Worm (Caenorhabditis elegans) whole organism, young adult: ENCODE data around the gene C31C9.7.
A peak's percentile ranks its signal among the peaks of the same experiment; 100 is the strongest.
"Not testable (repeated sequence)": the region's sequence is repeated elsewhere in the genome, so short reads cannot be mapped to it uniquely, and the experiment has no call there.

Source experiments
- B0261.1 ChIP-seq: sonication (generic microtip); optimal IDR thresholded peaks from 2 replicates; lab custom pipeline; 2016; ENCODE audit warnings: mild to moderate bottlenecking, missing genetic modification characterization, moderate library complexity, missing compliant biosample characterization
- D2030.7 ChIP-seq: fragments of 200-800 bp; sonication (Bioruptor generic); IDR thresholded peaks from 2 replicates; pipeline ENCODE4 v1.3.6; 2022; ENCODE audit warnings: missing genetic modification reagents, missing genetic modification characterization, missing compliant biosample characterization
- F23B12.7 ChIP-seq: sonication (generic microtip); optimal IDR thresholded peaks from 2 replicates; lab custom pipeline; 2017; ENCODE audit warnings: missing genetic modification characterization, mild to moderate bottlenecking, missing compliant biosample characterization, antibody characterized with exemption, moderate library complexity; ENCODE audit not compliant: insufficient read depth
- K12H6.12 ChIP-seq: fragments of 200-800 bp; sonication (Bioruptor generic); optimal IDR thresholded peaks from 2 replicates; lab custom pipeline; 2018; ENCODE audit warnings: mild to moderate bottlenecking, missing genetic modification characterization, missing compliant biosample characterization
- Y53F4B.3 ChIP-seq: fragments of 200-800 bp; sonication (Bioruptor generic); IDR thresholded peaks from 2 replicates; pipeline ENCODE4 v1.3.6; 2022; ENCODE audit warnings: missing genetic modification reagents, missing genetic modification characterization, missing compliant biosample characterization
- attf-5 ChIP-seq: fragments of 200-800 bp; sonication (Bioruptor generic); optimal IDR thresholded peaks from 2 replicates; lab custom pipeline; 2018; ENCODE audit warnings: mild to moderate bottlenecking, missing genetic modification characterization, missing compliant biosample characterization
- attf-6 ChIP-seq: fragments of 200-800 bp; sonication (Bioruptor generic); IDR thresholded peaks from 2 replicates; pipeline ENCODE4 v1.3.6; 2022; ENCODE audit warnings: missing genetic modification reagents, missing genetic modification characterization, missing compliant biosample characterization
- cebp-2 ChIP-seq: fragments of 200-800 bp; sonication (Bioruptor generic); IDR thresholded peaks from 2 replicates; pipeline ENCODE4 v1.3.6; 2022; ENCODE audit warnings: missing genetic modification characterization, missing compliant biosample characterization
- ceh-27 ChIP-seq: fragments of 200-800 bp; sonication (Bioruptor generic); optimal IDR thresholded peaks from 2 replicates; lab custom pipeline; 2018; ENCODE audit warnings: mild to moderate bottlenecking, missing genetic modification characterization, moderate library complexity, missing compliant biosample characterization
- dox-1 ChIP-seq: fragments of 200-800 bp; sonication (Bioruptor generic); IDR thresholded peaks from 2 replicates; pipeline ENCODE4 v1.3.6; 2022; ENCODE audit warnings: missing genetic modification reagents, missing genetic modification characterization, missing compliant biosample characterization
- egrh-3 ChIP-seq: fragments of 200-800 bp; sonication (Bioruptor generic); IDR thresholded peaks from 2 replicates; pipeline ENCODE4 v1.3.6; 2022; ENCODE audit warnings: missing genetic modification reagents, missing genetic modification characterization, missing compliant biosample characterization
- hlh-12 ChIP-seq: sonication (generic microtip); optimal IDR thresholded peaks from 2 replicates; lab custom pipeline; 2016; ENCODE audit warnings: missing genetic modification characterization, missing compliant biosample characterization
- hmg-1.2 ChIP-seq: fragments of 200-800 bp; sonication (Bioruptor generic); IDR thresholded peaks from 2 replicates; pipeline ENCODE4 v1.3.6; 2022; ENCODE audit warnings: missing genetic modification reagents, missing genetic modification characterization, missing compliant biosample characterization
- let-607 ChIP-seq, 2 experiments: fragments of 200-800 bp in 1 of 2; sonication (Bioruptor generic) in 1 of 2; sonication (generic microtip) in 1 of 2; optimal IDR thresholded peaks; 2 replicates each; lab custom pipeline; 2016 to 2018; ENCODE audit warnings: mild to moderate bottlenecking in 2 of 2, missing compliant biosample characterization in 2 of 2, missing genetic modification characterization in 2 of 2, moderate library complexity in 2 of 2, missing genotype in 1 of 2
- lin-26 ChIP-seq: fragments of 200-800 bp; sonication (Bioruptor generic); IDR thresholded peaks from 2 replicates; pipeline ENCODE4 v1.3.6; 2022; ENCODE audit warnings: missing genetic modification reagents, missing genetic modification characterization, missing compliant biosample characterization
- lin-40 ChIP-seq: sonication (generic microtip); optimal IDR thresholded peaks from 2 replicates; lab custom pipeline; 2016; ENCODE audit warnings: missing genetic modification characterization, mild to moderate bottlenecking, missing compliant biosample characterization, missing genotype, missing genetic modification reagents
- lsl-1 ChIP-seq: fragments of 200-800 bp; sonication (Bioruptor generic); optimal IDR thresholded peaks from 2 replicates; lab custom pipeline; 2018; ENCODE audit warnings: mild to moderate bottlenecking, missing genetic modification characterization, moderate library complexity, missing compliant biosample characterization
- madf-6 ChIP-seq: fragments of 200-800 bp; sonication (Bioruptor generic); IDR thresholded peaks from 2 replicates; pipeline ENCODE4 v1.3.6; 2022; ENCODE audit warnings: missing genetic modification reagents, missing genetic modification characterization, missing compliant biosample characterization
- mcd-1 ChIP-seq: fragments of 200-800 bp; sonication (Bioruptor generic); IDR thresholded peaks from 2 replicates; pipeline ENCODE4 v1.3.6; 2022; ENCODE audit warnings: missing genetic modification reagents, missing genetic modification characterization, missing compliant biosample characterization
- nfya-2 ChIP-seq: fragments of 200-800 bp; sonication (Bioruptor generic); IDR thresholded peaks from 2 replicates; pipeline ENCODE4 v1.3.6; 2022; ENCODE audit warnings: missing genetic modification reagents, missing genetic modification characterization, missing compliant biosample characterization
- nfyb-1 ChIP-seq: fragments of 200-800 bp; sonication (Bioruptor generic); IDR thresholded peaks from 2 replicates; pipeline ENCODE4 v1.3.6; 2022; ENCODE audit warnings: missing genetic modification reagents, missing genetic modification characterization, missing compliant biosample characterization
- nhr-80 ChIP-seq: sonication (generic microtip); optimal IDR thresholded peaks from 2 replicates; lab custom pipeline; 2016; ENCODE audit warnings: missing genetic modification characterization, missing compliant biosample characterization
- pbrm-1 ChIP-seq: fragments of 200-800 bp; sonication (Bioruptor generic); IDR thresholded peaks from 2 replicates; pipeline ENCODE4 v1.3.6; 2022; ENCODE audit warnings: missing genetic modification reagents, missing genetic modification characterization, missing compliant biosample characterization
- rpc-1 ChIP-seq, 2 experiments: fragments of 150-350 bp in 1 of 2; sonication (generic microtip) in 1 of 2; optimal IDR thresholded peaks; 2 replicates each; lab custom pipeline; 2014 to 2018; ENCODE audit warnings: missing biosample characterization in 1 of 2, missing genetic modification characterization in 1 of 2, missing genetic modification reagents in 1 of 2, missing genotype in 1 of 2
- snpc-1.3 ChIP-seq: sonication (generic microtip); optimal IDR thresholded peaks from 2 replicates; lab custom pipeline; 2017; ENCODE audit warnings: missing genetic modification characterization, mild to moderate bottlenecking, missing compliant biosample characterization, antibody characterized with exemption, moderate library complexity, missing genotype, missing genetic modification reagents; ENCODE audit not compliant: insufficient read depth
- tbp1 ChIP-seq: fragments of 200-800 bp; sonication (Bioruptor generic); optimal IDR thresholded peaks from 2 replicates; lab custom pipeline; 2018; ENCODE audit warnings: mild to moderate bottlenecking, missing genetic modification characterization, missing compliant biosample characterization
- tbx-9 ChIP-seq: sonication (generic microtip); optimal IDR thresholded peaks from 2 replicates; lab custom pipeline; 2016; ENCODE audit warnings: borderline replicate concordance, missing genetic modification characterization, inconsistent platforms, missing compliant biosample characterization
- xnd-1 ChIP-seq: sonication (generic microtip); optimal IDR thresholded peaks from 2 replicates; lab custom pipeline; 2016; ENCODE audit warnings: missing genotype, missing genetic modification reagents, missing genetic modification characterization, missing compliant biosample characterization
- ztf-25 ChIP-seq: fragments of 200-800 bp; sonication (Bioruptor generic); IDR thresholded peaks from 2 replicates; pipeline ENCODE4 v1.3.6; 2022; ENCODE audit warnings: missing genetic modification reagents, missing genetic modification characterization, missing compliant biosample characterization

C31C9.7 gene

ce11 chrII:13648230-13648629, 20.7 kb upstream of the C31C9.7 start, which contains the start of gene fbxa-169:
TSS of gene fbxa-169 (plus strand) at chrII:13648530.
- TF ChIP-seq K12H6.12 (tag; lab: Kevin White, UChicago), result no peak
- no peak for TF ChIP-seq tbx-9 (tag; lab: Kevin White, UChicago)
- no peak for TF ChIP-seq F23B12.7 (tag; lab: Kevin White, UChicago)
- no peak for TF ChIP-seq Y53F4B.3 (GFP tag; lab: Robert Waterston, UW)
- no peak for TF ChIP-seq hmg-1.2 (GFP tag; lab: Robert Waterston, UW)
- no peak for TF ChIP-seq nhr-80 (tag; lab: Kevin White, UChicago)
- no peak for TF ChIP-seq snpc-1.3 (tag; lab: Kevin White, UChicago)
- no peak for TF ChIP-seq let-607 (tag; optimal IDR thresholded peaks at IDR 0.05; lab: Kevin White, UChicago)
- TF ChIP-seq attf-5 (GFP tag; lab: Kevin White, UChicago), result no peak

- not testable (repeated sequence) for TF ChIP-seq mcd-1 (GFP tag; lab: Robert Waterston, UW); snpc-1.3 (tag; lab: Kevin White, UChicago); hlh-12 (tag; lab: Kevin White, UChicago)
Measured at ce11 chrII:13654723-13655122, 14.2 kb upstream of the C31C9.7 start, which contains the start of gene C31C9.9. TSS of gene C31C9.9 (plus strand) at chrII:13655023.

DNA sequence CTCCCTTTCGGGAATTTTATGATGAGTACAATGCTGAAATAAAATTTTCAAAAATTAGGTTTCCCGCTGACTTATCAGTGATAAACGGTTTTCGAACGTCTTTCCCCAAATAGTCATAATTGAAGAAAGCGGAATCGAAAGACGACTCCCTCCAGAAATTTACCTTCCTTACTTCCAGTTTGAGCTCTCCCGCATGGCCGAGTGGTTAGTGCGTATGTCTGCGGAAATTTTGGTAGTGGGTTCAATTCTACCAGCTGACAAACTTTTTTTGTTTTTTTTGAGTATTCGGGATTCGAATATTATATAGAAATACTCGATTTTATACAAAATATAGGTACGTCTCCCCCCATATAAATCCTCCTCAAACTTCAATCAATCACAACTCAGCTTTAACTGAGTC, 10.5 kb upstream of the C31C9.7 start:
- TF ChIP-seq dox-1 (GFP tag; lab: Robert Waterston, UW) (peak; percentile 57), rpc-1 (optimal IDR thresholded peaks at IDR 0.05; lab: Kevin White, UChicago) (peak; percentile 22), rpc-1 (tag; optimal IDR thresholded peaks at IDR 0.05; lab: Kevin White, UChicago) (peak; percentile 63), tbp1 (peak; percentile 83), pbrm-1 (peak; percentile 39; the same call in 1 of the 2 replicates), ztf-25 (GFP tag; lab: Robert Waterston, UW) (peak; percentile 71; the same call in 1 of the 2 replicates), hmg-1.2 (GFP tag; lab: Robert Waterston, UW) (peak; percentile 56), D2030.7 (peak; percentile 64), nfyb-1 (GFP tag; lab: Robert Waterston, UW) (peak; percentile 73), egrh-3 (GFP tag; lab: Robert Waterston, UW) (0 out of 2 replicates have a peak, but pooled peaks have one; percentile 13), attf-6 (0 out of 2 replicates have a peak, but pooled peaks have one; percentile 29), lin-26 (GFP tag; lab: Robert Waterston, UW) (peak; percentile 96), B0261.1 (tag; lab: Kevin White, UChicago) (peak; percentile 50), madf-6 (peak; percentile 32; the same call in 1 of the 2 replicates), cebp-2 (GFP tag; lab: Robert Waterston, UW) (0 out of 2 replicates have a peak, but pooled peaks have one; percentile 64)

- TF ChIP-seq let-607 (tag; optimal IDR thresholded peaks at IDR 0.05; lab: Kevin White, UChicago); nfya-2 (GFP tag; lab: Robert Waterston, UW); xnd-1 (tag; lab: Kevin White, UChicago): not testable (repeated sequence)
Measured at ce11 chrII:13661990-13662389, 6.9 kb upstream of the C31C9.7 start, which contains the start of gene C31C9.6. TSS of gene C31C9.6 (minus strand) at chrII:13662090.

DNA sequence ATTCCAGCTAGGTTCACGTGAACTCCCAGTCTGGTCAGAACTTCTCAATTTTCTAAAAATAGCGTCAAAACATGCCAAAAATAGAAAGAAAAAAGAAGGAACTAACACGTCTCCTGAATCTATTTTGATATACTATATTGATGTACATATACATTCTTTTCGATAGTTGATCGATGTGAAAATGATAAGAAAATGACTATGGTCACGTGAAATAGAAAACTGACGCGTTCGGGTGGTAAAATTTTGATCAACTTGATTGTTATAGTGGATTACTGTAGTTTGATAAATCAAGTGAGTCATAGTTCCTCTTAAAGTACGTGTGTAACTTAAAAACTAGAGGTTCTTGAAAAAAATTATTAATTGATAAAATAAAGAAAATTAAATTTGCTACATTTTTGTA, 4.5 kb upstream of the C31C9.7 start:
- TF ChIP-seq lsl-1 (GFP tag; lab: Kevin White, UChicago) (no peak), lin-40 (peak; percentile 19), ceh-27 (GFP tag; lab: Kevin White, UChicago) (no peak), nhr-80 (tag; lab: Kevin White, UChicago) (peak; percentile 43)
